Fruit fly (Drosophila melanogaster) whole organism, embryonic: ENCODE results near the gene CG6983.

Experiments used
- Ada2b ChIP-seq: fragments of 200-800 bp; sonication (Bioruptor generic); IDR thresholded peaks from 2 replicates; pipeline ENCODE4 v1.3.6; 2022; ENCODE audit warnings: missing biosample characterization, missing genetic modification characterization
- CG11398 ChIP-seq: fragments of 200-800 bp; sonication (Bioruptor generic); optimal IDR thresholded peaks from 2 replicates; lab custom pipeline; 2016; ENCODE audit warnings: missing biosample characterization, missing genetic modification characterization
- CG12236 ChIP-seq: fragments of 200-800 bp; sonication (Bioruptor generic); optimal IDR thresholded peaks from 2 replicates; lab custom pipeline; 2016; ENCODE audit warnings: missing biosample characterization, missing genetic modification characterization
- CG12391 ChIP-seq: fragments of 200-800 bp; sonication (Bioruptor generic); optimal IDR thresholded peaks from 3 replicates; lab custom pipeline; 2018; ENCODE audit warnings: missing biosample characterization, mild to moderate bottlenecking, missing genetic modification characterization, moderate library complexity
- CG12659 ChIP-seq: fragments of 200-800 bp; sonication (Bioruptor generic); optimal IDR thresholded peaks from 3 replicates; lab custom pipeline; 2017; ENCODE audit warnings: mild to moderate bottlenecking, missing biosample characterization, missing genetic modification reagents, missing genetic modification characterization
- CG14710 ChIP-seq: fragments of 200-800 bp; sonication (Bioruptor generic); optimal IDR thresholded peaks from 3 replicates; lab custom pipeline; 2019; ENCODE audit warnings: missing biosample characterization, mild to moderate bottlenecking, missing genetic modification characterization, moderate library complexity
- CG17612 ChIP-seq: fragments of 200-800 bp; sonication (Bioruptor generic); IDR thresholded peaks from 2 replicates; pipeline ENCODE4 v1.3.6; 2022; ENCODE audit warnings: missing biosample characterization, missing genetic modification characterization
- CG17829 ChIP-seq: fragments of 200-800 bp; optimal IDR thresholded peaks from 2 replicates; lab custom pipeline; 2019; ENCODE audit warnings: missing biosample characterization, mild to moderate bottlenecking, missing genetic modification characterization, moderate library complexity
- CG1832 ChIP-seq: fragments of 200-800 bp; sonication (Bioruptor generic); optimal IDR thresholded peaks from 2 replicates; lab custom pipeline; 2017; ENCODE audit warnings: missing biosample characterization, mild to moderate bottlenecking, missing genetic modification characterization, inconsistent platforms
- CG2116 ChIP-seq: fragments of 200-800 bp; sonication (Bioruptor generic); optimal IDR thresholded peaks from 3 replicates; lab custom pipeline; 2018; ENCODE audit warnings: missing biosample characterization, mild to moderate bottlenecking, missing genetic modification characterization
- CG2678 ChIP-seq: fragments of 200-800 bp; sonication (Bioruptor generic); optimal IDR thresholded peaks from 3 replicates; lab custom pipeline; 2019; ENCODE audit warnings: missing biosample characterization, mild to moderate bottlenecking, missing genetic modification characterization, moderate library complexity
- CG7372 ChIP-seq: fragments of 200-800 bp; sonication (Bioruptor generic); IDR thresholded peaks from 2 replicates; pipeline ENCODE4 v1.3.6; 2022; ENCODE audit warnings: missing biosample characterization, missing genetic modification characterization
- CG7839 ChIP-seq: fragments of 200-800 bp; sonication (Bioruptor generic); optimal IDR thresholded peaks from 3 replicates; lab custom pipeline; 2018; ENCODE audit warnings: missing biosample characterization, mild to moderate bottlenecking, missing genetic modification characterization, moderate library complexity
- CG7928 ChIP-seq: fragments of 200-800 bp; sonication (Bioruptor generic); optimal IDR thresholded peaks from 2 replicates; lab custom pipeline; 2017; ENCODE audit warnings: missing biosample characterization, mild to moderate bottlenecking, missing genetic modification characterization
- CG8281 ChIP-seq: fragments of 200-800 bp; sonication (Bioruptor generic); optimal IDR thresholded peaks from 2 replicates; lab custom pipeline; 2018; ENCODE audit warnings: missing biosample characterization, mild to moderate bottlenecking, missing genetic modification characterization, moderate library complexity
- CG8290 ChIP-seq, 3 experiments: fragments of 200-800 bp; sonication (Bioruptor generic); optimal IDR thresholded peaks; 2 replicates each; lab custom pipeline; 2016 to 2019; ENCODE audit warnings: missing biosample characterization in 3 of 3, missing genetic modification characterization in 3 of 3, mild to moderate bottlenecking in 2 of 3, moderate library complexity in 1 of 3
- CG8765 ChIP-seq: fragments of 200-800 bp; sonication (Bioruptor generic); IDR thresholded peaks from 2 replicates; pipeline ENCODE4 v1.3.6; 2022; ENCODE audit warnings: missing biosample characterization, missing genetic modification characterization
- CG8924 ChIP-seq: fragments of 200-800 bp; optimal IDR thresholded peaks from 3 replicates; lab custom pipeline; 2019; ENCODE audit warnings: missing biosample characterization, mild to moderate bottlenecking, missing genetic modification characterization, moderate library complexity
- D19B ChIP-seq: fragments of 200-800 bp; sonication (Bioruptor generic); optimal IDR thresholded peaks from 2 replicates; lab custom pipeline; 2017; ENCODE audit warnings: missing biosample characterization, mild to moderate bottlenecking, missing genetic modification characterization
- Deaf1 ChIP-seq: fragments of 200-800 bp; optimal IDR thresholded peaks from 3 replicates; lab custom pipeline; 2019; ENCODE audit warnings: missing biosample characterization, mild to moderate bottlenecking, missing genetic modification characterization, moderate library complexity
- Dip2 ChIP-seq: fragments of 200-800 bp; sonication (Bioruptor generic); IDR thresholded peaks from 2 replicates; pipeline ENCODE4 v1.3.6; 2022; ENCODE audit warnings: missing biosample characterization, missing genetic modification characterization
- Doc2 ChIP-seq: fragments of 200-800 bp; sonication (Bioruptor generic); IDR thresholded peaks from 2 replicates; pipeline ENCODE4 v1.3.6; 2022; ENCODE audit warnings: missing biosample characterization, missing genetic modification characterization
- Dp ChIP-seq: fragments of 200-800 bp; sonication (Bioruptor generic); optimal IDR thresholded peaks from 2 replicates; lab custom pipeline; 2018; ENCODE audit warnings: missing biosample characterization, mild to moderate bottlenecking, missing genetic modification characterization, moderate library complexity
- Gsc ChIP-seq: fragments of 200-800 bp; sonication (Bioruptor generic); IDR thresholded peaks from 2 replicates; pipeline ENCODE4 v1.3.6; 2022; ENCODE audit warnings: missing biosample characterization, missing genetic modification characterization
- HLHmδ ChIP-seq: fragments of 200-800 bp; sonication (Bioruptor generic); optimal IDR thresholded peaks from 2 replicates; lab custom pipeline; 2018; ENCODE audit warnings: missing biosample characterization, mild to moderate bottlenecking, missing genetic modification characterization, moderate library complexity
- Hr39 ChIP-seq: fragments of >200 bp; optimal IDR thresholded peaks from 2 replicates; lab custom pipeline; 2017
- Hr78 ChIP-seq, 2 experiments: fragments of 200-800 bp in 1 of 2; fragments of >200 bp in 1 of 2; sonication (Bioruptor generic) in 1 of 2; optimal IDR thresholded peaks; 2 replicates each; lab custom pipeline; 2017 to 2019; ENCODE audit warnings: missing biosample characterization in 2 of 2, missing genetic modification characterization in 2 of 2, mild to moderate bottlenecking in 1 of 2, moderate library complexity in 1 of 2
- Lhr ChIP-seq: fragments of 200-800 bp; sonication (Bioruptor generic); optimal IDR thresholded peaks from 3 replicates; lab custom pipeline; 2017; ENCODE audit warnings: mild to moderate bottlenecking, missing biosample characterization, missing genetic modification reagents, missing genetic modification characterization
- Myb ChIP-seq: fragments of 200-800 bp; sonication (Bioruptor generic); optimal IDR thresholded peaks from 2 replicates; lab custom pipeline; 2016; ENCODE audit warnings: missing biosample characterization, missing genetic modification characterization
- Nf-YB ChIP-seq: fragments of 200-800 bp; sonication (Bioruptor generic); optimal IDR thresholded peaks from 3 replicates; lab custom pipeline; 2019; ENCODE audit warnings: missing biosample characterization, mild to moderate bottlenecking, missing genetic modification characterization, moderate library complexity
- Ravus ChIP-seq: fragments of 200-800 bp; sonication (Bioruptor generic); IDR thresholded peaks from 2 replicates; pipeline ENCODE4 v1.3.6; 2022; ENCODE audit warnings: missing biosample characterization, missing genetic modification characterization
- Tbp ChIP-seq: fragments of >200 bp; optimal IDR thresholded peaks from 2 replicates; lab custom pipeline; 2018; ENCODE audit warnings: missing biosample characterization, missing genetic modification characterization
- ara ChIP-seq: fragments of 200-800 bp; sonication (Bioruptor generic); IDR thresholded peaks from 2 replicates; pipeline ENCODE4 v1.3.6; 2022; ENCODE audit warnings: missing biosample characterization, missing genetic modification characterization
- br ChIP-seq: fragments of >200 bp; optimal IDR thresholded peaks from 2 replicates; lab custom pipeline; 2017
- chn ChIP-seq: fragments of 200-800 bp; sonication (Bioruptor generic); optimal IDR thresholded peaks from 2 replicates; lab custom pipeline; 2016; ENCODE audit warnings: missing biosample characterization, missing genetic modification characterization
- ci ChIP-seq: fragments of 200-800 bp; sonication (Bioruptor generic); IDR thresholded peaks from 3 replicates; pipeline ENCODE4 v1.3.6; 2022; ENCODE audit warnings: missing biosample characterization, missing genetic modification characterization
- dmrt11E ChIP-seq: fragments of 200-800 bp; sonication (Bioruptor generic); optimal IDR thresholded peaks from 3 replicates; lab custom pipeline; 2018; ENCODE audit warnings: missing biosample characterization, mild to moderate bottlenecking, missing genetic modification characterization, moderate library complexity
- dpn ChIP-seq, 2 experiments: fragments of 200-800 bp; sonication (Bioruptor generic); optimal IDR thresholded peaks; 3 replicates each; lab custom pipeline; 2016; ENCODE audit warnings: missing biosample characterization in 2 of 2, missing genetic modification characterization in 2 of 2
- fd96Cb ChIP-seq: fragments of 200-800 bp; sonication (Bioruptor generic); optimal IDR thresholded peaks from 2 replicates; lab custom pipeline; 2018; ENCODE audit warnings: missing biosample characterization, mild to moderate bottlenecking, missing genetic modification characterization, moderate library complexity
- ind ChIP-seq: fragments of 200-800 bp; sonication (Bioruptor generic); optimal IDR thresholded peaks from 3 replicates; lab custom pipeline; 2016; ENCODE audit warnings: missing biosample characterization, missing genetic modification characterization
- jing ChIP-seq: fragments of 200-800 bp; sonication (Bioruptor generic); optimal IDR thresholded peaks from 2 replicates; lab custom pipeline; 2018; ENCODE audit warnings: missing biosample characterization, mild to moderate bottlenecking, missing genetic modification characterization
- jumu ChIP-seq: fragments of 200-800 bp; sonication (Bioruptor generic); optimal IDR thresholded peaks from 3 replicates; lab custom pipeline; 2016; ENCODE audit warnings: missing biosample characterization, missing genetic modification characterization
- kah ChIP-seq: fragments of 200-800 bp; sonication (Bioruptor generic); optimal IDR thresholded peaks from 2 replicates; lab custom pipeline; 2018; ENCODE audit warnings: missing biosample characterization, mild to moderate bottlenecking, missing genetic modification characterization
- klu ChIP-seq: fragments of 200-800 bp; sonication (Bioruptor generic); IDR thresholded peaks from 2 replicates; pipeline ENCODE4 v1.3.6; 2022; ENCODE audit warnings: missing biosample characterization, missing genetic modification characterization
- lbe ChIP-seq: fragments of 200-800 bp; sonication (Bioruptor generic); optimal IDR thresholded peaks from 2 replicates; lab custom pipeline; 2016; ENCODE audit warnings: missing biosample characterization, mild to moderate bottlenecking, missing genetic modification characterization
- otp ChIP-seq: fragments of 200-800 bp; sonication (Bioruptor generic); IDR thresholded peaks from 3 replicates; pipeline ENCODE4, ENCODE4 v1.3.6; 2022; ENCODE audit warnings: missing biosample characterization, missing genetic modification characterization
- pita ChIP-seq: fragments of 200-800 bp; sonication (Bioruptor generic); optimal IDR thresholded peaks from 2 replicates; lab custom pipeline; 2017; ENCODE audit warnings: missing biosample characterization, mild to moderate bottlenecking, missing genetic modification characterization
- slbo ChIP-seq: fragments of 200-800 bp; sonication (Bioruptor generic); IDR thresholded peaks from 2 replicates; pipeline ENCODE4 v1.3.6; 2022; ENCODE audit warnings: missing biosample characterization, missing genetic modification characterization
- slp2 ChIP-seq: fragments of 200-800 bp; sonication (Bioruptor generic); optimal IDR thresholded peaks from 2 replicates; lab custom pipeline; 2016; ENCODE audit warnings: missing biosample characterization, missing genetic modification characterization
- tap ChIP-seq: fragments of 200-800 bp; optimal IDR thresholded peaks from 3 replicates; lab custom pipeline; 2019; ENCODE audit warnings: missing biosample characterization, mild to moderate bottlenecking, missing genetic modification characterization, moderate library complexity
- twi ChIP-seq: fragments of 200-800 bp; optimal IDR thresholded peaks from 2 replicates; lab custom pipeline; 2019; ENCODE audit warnings: missing biosample characterization, mild to moderate bottlenecking, missing genetic modification characterization, moderate library complexity
- zen2 ChIP-seq: fragments of 200-800 bp; sonication (Bioruptor generic); IDR thresholded peaks from 3 replicates; pipeline ENCODE4 v1.3.6; 2022; ENCODE audit warnings: missing biosample characterization, missing genetic modification characterization; ENCODE audit not compliant: partially characterized antibody

Gene CG6983

dm6 chr3L:8445027-8445426 is 4.2 kb downstream of the CG6983 start (continued):
- TF ChIP-seq CG14710 (peak; percentile 69), Tbp (no peak), otp (0 out of 3 replicates have a peak, but pooled peaks have one; percentile 8), CG8765 (GFP tag; lab: Robert Waterston, UW) (no peak), Doc2 (GFP tag; lab: Robert Waterston, UW) (no peak), CG12391 (tag; lab: Kevin White, UChicago) (peak; percentile 34), CG7928 (GFP tag; lab: Kevin White, UChicago) (no peak), Hr78 (GFP tag; optimal IDR thresholded peaks at IDR 0.05; lab: Kevin White, UChicago) (no peak), Myb (GFP tag; lab: Kevin White, UChicago) (no peak), jing (GFP tag; lab: Kevin White, UChicago) (no peak), D19B (GFP tag; lab: Kevin White, UChicago) (no peak), CG8290 (GFP tag; optimal IDR thresholded peaks at IDR 0.05; lab: Kevin White, UChicago) (no peak), CG8290 (tag; optimal IDR thresholded peaks at IDR 0.05; lab: Kevin White, UChicago) (no peak), Dip2 (GFP tag; lab: Robert Waterston, UW) (no peak), ci (no peak), CG8924 (peak; percentile 42), CG12236 (GFP tag; lab: Kevin White, UChicago) (no peak), jumu (no peak), slp2 (no peak), fd96Cb (tag; lab: Kevin White, UChicago) (peak; percentile 61), zen2 (GFP tag; lab: Robert Waterston, UW) (no peak), br (lab: Kevin White, UChicago) (no peak), ara (GFP tag; lab: Robert Waterston, UW) (0 out of 2 replicates have a peak, but pooled peaks have one; percentile 5), tap (tag; lab: Kevin White, UChicago) (peak; percentile 81), Gsc (GFP tag; lab: Robert Waterston, UW) (no peak), CG2116 (GFP tag; lab: Kevin White, UChicago) (no peak), lbe (GFP tag; lab: Kevin White, UChicago) (no peak), CG7372 (GFP tag; lab: Robert Waterston, UW) (no peak), CG11398 (no peak), kah (GFP tag; lab: Kevin White, UChicago) (peak; percentile 30), Dp (GFP tag; lab: Kevin White, UChicago) (no peak), CG17829 (peak; percentile 76), CG2678 (peak; percentile 67), ind (GFP tag; lab: Kevin White, UChicago) (peak; percentile 42), pita (GFP tag; lab: Kevin White, UChicago) (no peak), CG12659 (peak; percentile 32), CG1832 (no peak), dpn (GFP tag; optimal IDR thresholded peaks at IDR 0.05; lab: Kevin White, UChicago) (peak in 1 of 2 experiments; percentile 18), Deaf1 (tag; lab: Kevin White, UChicago) (peak; percentile 33), Ravus (GFP tag; lab: Robert Waterston, UW) (no peak), HLHmδ (GFP tag; lab: Kevin White, UChicago) (no peak), chn (GFP tag; lab: Kevin White, UChicago) (no peak), twi (tag; lab: Kevin White, UChicago) (no peak), Lhr (GFP tag; lab: Kevin White, UChicago) (no peak), CG17612 (GFP tag; lab: Robert Waterston, UW) (no peak), slbo (GFP tag; lab: Robert Waterston, UW) (peak; percentile 52), Ada2b (GFP tag; lab: Robert Waterston, UW) (0 out of 2 replicates have a peak, but pooled peaks have one; percentile 28), Nf-YB (GFP tag; lab: Kevin White, UChicago) (no peak), Hr39 (lab: Kevin White, UChicago) (no peak), CG7839 (peak; percentile 44), dmrt11E (peak; percentile 29), klu (GFP tag; lab: Robert Waterston, UW) (no peak), CG8281 (tag; lab: Kevin White, UChicago) (no peak)
